Fruit fly (Drosophila melanogaster): ENCODE data around the gene ebo.

- TF ChIP-seq vri (GFP tag; optimal IDR thresholded peaks at IDR 0.05) (peak; percentile 55), net (GFP tag; optimal IDR thresholded peaks at IDR 0.05) (no peak), CG3919 (GFP tag; optimal IDR thresholded peaks at IDR 0.05) (no peak), Ets21C (GFP tag; optimal IDR thresholded peaks at IDR 0.05) (no peak), Hr39 (GFP tag; optimal IDR thresholded peaks at IDR 0.05) (no peak)
These were observed 34.1 kb upstream of the ebo start for dm6 chrX:510528-510927.
